Fruit fly (Drosophila melanogaster) whole organism, prepupa: Measurements from ENCODE around the gene CG7168.

Experiments
- Blimp-1 ChIP-seq: fragments of 200-800 bp; sonication (Bioruptor generic); optimal IDR thresholded peaks from 3 replicates; lab custom pipeline; 2017; ENCODE audit warnings: missing biosample characterization, missing genetic modification characterization, mild to moderate bottlenecking, moderate library complexity, missing genetic modification reagents
- CG10631 ChIP-seq: fragments of 200-800 bp; sonication (Bioruptor generic); optimal IDR thresholded peaks from 2 replicates; lab custom pipeline; 2016; ENCODE audit warnings: missing biosample characterization, missing genetic modification characterization
- CG10669 ChIP-seq: fragments of 200-800 bp; sonication (Bioruptor generic); optimal IDR thresholded peaks from 3 replicates; lab custom pipeline; 2018; ENCODE audit warnings: missing biosample characterization, mild to moderate bottlenecking, missing genetic modification characterization, moderate library complexity
- CG11294 ChIP-seq: fragments of 200-800 bp; sonication (Bioruptor generic); IDR thresholded peaks from 2 replicates; pipeline ENCODE4 v1.3.6; 2022; ENCODE audit warnings: missing biosample characterization, missing genetic modification characterization
- CG11762 ChIP-seq: fragments of 200-800 bp; sonication (Bioruptor generic); optimal IDR thresholded peaks from 3 replicates; lab custom pipeline; 2016; ENCODE audit warnings: missing biosample characterization, missing genetic modification characterization; ENCODE audit not compliant: insufficient read depth
- CG15336 ChIP-seq: fragments of 200-800 bp; sonication (Bioruptor generic); IDR thresholded peaks from 2 replicates; pipeline ENCODE4 v1.3.6; 2022; ENCODE audit warnings: missing biosample characterization, missing genetic modification characterization
- CG16779 ChIP-seq: fragments of 200-800 bp; sonication (Bioruptor generic); optimal IDR thresholded peaks from 3 replicates; lab custom pipeline; 2017; ENCODE audit warnings: missing biosample characterization, mild to moderate bottlenecking, missing genetic modification characterization
- CG3032 ChIP-seq: fragments of 200-800 bp; optimal IDR thresholded peaks from 2 replicates; lab custom pipeline; 2019; ENCODE audit warnings: missing biosample characterization, mild to moderate bottlenecking, missing genetic modification characterization, moderate library complexity
- CG31627 ChIP-seq: fragments of 200-800 bp; sonication (Bioruptor generic); optimal IDR thresholded peaks from 3 replicates; lab custom pipeline; 2016; ENCODE audit warnings: missing biosample characterization, missing genetic modification characterization
- CG32006 ChIP-seq: fragments of 200-800 bp; sonication (Bioruptor generic); optimal IDR thresholded peaks from 3 replicates; lab custom pipeline; 2017; ENCODE audit warnings: missing biosample characterization, mild to moderate bottlenecking, missing genetic modification characterization
- CG34406 ChIP-seq: fragments of 200-800 bp; sonication (Bioruptor generic); optimal IDR thresholded peaks from 3 replicates; lab custom pipeline; 2016; ENCODE audit warnings: missing biosample characterization, missing genetic modification characterization
- CG3919 ChIP-seq: fragments of 200-800 bp; sonication (Bioruptor generic); optimal IDR thresholded peaks from 3 replicates; lab custom pipeline; 2016; ENCODE audit warnings: missing biosample characterization, missing genetic modification characterization
- CG4318 ChIP-seq: fragments of 200-800 bp; sonication (Bioruptor generic); optimal IDR thresholded peaks from 3 replicates; lab custom pipeline; 2017; ENCODE audit warnings: missing biosample characterization, mild to moderate bottlenecking, missing genetic modification characterization
- CG6163 ChIP-seq: fragments of 200-800 bp; sonication (Bioruptor generic); IDR thresholded peaks from 3 replicates; pipeline ENCODE4 v1.3.6; 2022; ENCODE audit warnings: missing biosample characterization, missing genetic modification characterization
- CG6276 ChIP-seq: fragments of 200-800 bp; sonication (Bioruptor generic); optimal IDR thresholded peaks from 2 replicates; lab custom pipeline; 2017; ENCODE audit warnings: missing biosample characterization, mild to moderate bottlenecking, missing genetic modification characterization
- CG6792 ChIP-seq: fragments of 200-800 bp; sonication (Bioruptor generic); optimal IDR thresholded peaks from 3 replicates; lab custom pipeline; 2016; ENCODE audit warnings: missing biosample characterization, missing genetic modification characterization
- CG8119 ChIP-seq: fragments of 200-800 bp; sonication (Bioruptor generic); IDR thresholded peaks from 3 replicates; pipeline ENCODE4 v1.3.6; 2022; ENCODE audit warnings: missing biosample characterization, missing genetic modification characterization
- CG8319 ChIP-seq: fragments of 200-800 bp; sonication (Bioruptor generic); optimal IDR thresholded peaks from 3 replicates; lab custom pipeline; 2016; ENCODE audit warnings: missing biosample characterization, missing genetic modification characterization
- CG8632 ChIP-seq: fragments of 200-800 bp; sonication (Bioruptor generic); optimal IDR thresholded peaks from 3 replicates; lab custom pipeline; 2016; ENCODE audit warnings: missing biosample characterization, missing genetic modification characterization
- Eip75B ChIP-seq: fragments of 200-800 bp; sonication (Bioruptor generic); optimal IDR thresholded peaks from 3 replicates; lab custom pipeline; 2016; ENCODE audit warnings: missing biosample characterization, missing genetic modification characterization
- Ets21C ChIP-seq: fragments of 200-800 bp; sonication (Bioruptor generic); optimal IDR thresholded peaks from 3 replicates; lab custom pipeline; 2016; ENCODE audit warnings: missing biosample characterization, missing genetic modification characterization
- Gug ChIP-seq: fragments of 200-800 bp; sonication (Bioruptor generic); IDR thresholded peaks from 2 replicates; pipeline ENCODE4 v1.3.6; 2022; ENCODE audit warnings: missing biosample characterization, missing genetic modification characterization
- Hr38 ChIP-seq: sonication (Bioruptor generic); optimal IDR thresholded peaks from 2 replicates; lab custom pipeline; 2016; ENCODE audit warnings: missing biosample characterization, missing genetic modification characterization
- Hr39 ChIP-seq: fragments of 200-800 bp; sonication (Bioruptor generic); optimal IDR thresholded peaks from 2 replicates; lab custom pipeline; 2016; ENCODE audit warnings: missing biosample characterization, missing genetic modification characterization
- Hr4 ChIP-seq: fragments of 200-800 bp; sonication (Bioruptor generic); optimal IDR thresholded peaks from 3 replicates; lab custom pipeline; 2016; ENCODE audit warnings: missing biosample characterization, missing genetic modification characterization
- Met ChIP-seq: fragments of 200-800 bp; sonication (Bioruptor generic); optimal IDR thresholded peaks from 3 replicates; lab custom pipeline; 2016; ENCODE audit warnings: missing biosample characterization, missing genetic modification characterization
- OdsH ChIP-seq: fragments of 200-800 bp; sonication (Bioruptor generic); optimal IDR thresholded peaks from 3 replicates; lab custom pipeline; 2016; ENCODE audit warnings: missing biosample characterization, missing genetic modification characterization
- Smox ChIP-seq: fragments of 200-800 bp; sonication (Bioruptor generic); optimal IDR thresholded peaks from 3 replicates; lab custom pipeline; 2016; ENCODE audit warnings: missing biosample characterization, missing genetic modification characterization
- Sox102F ChIP-seq: fragments of 200-800 bp; sonication (Bioruptor generic); optimal IDR thresholded peaks from 2 replicates; lab custom pipeline; 2016; ENCODE audit warnings: missing biosample characterization, mild to moderate bottlenecking, missing genetic modification characterization
- Sox14 ChIP-seq: fragments of 200-800 bp; sonication (Bioruptor generic); optimal IDR thresholded peaks from 3 replicates; lab custom pipeline; 2016; ENCODE audit warnings: missing biosample characterization, missing genetic modification characterization
- Sox15 ChIP-seq: fragments of 200-800 bp; sonication (Bioruptor generic); optimal IDR thresholded peaks from 3 replicates; lab custom pipeline; 2016; ENCODE audit warnings: missing biosample characterization, missing genetic modification characterization
- achi ChIP-seq: fragments of 200-800 bp; sonication (Bioruptor generic); optimal IDR thresholded peaks from 3 replicates; lab custom pipeline; 2016; ENCODE audit warnings: missing biosample characterization, missing genetic modification characterization
- acj6 ChIP-seq: fragments of 200-800 bp; sonication (Bioruptor generic); optimal IDR thresholded peaks from 3 replicates; lab custom pipeline; 2016; ENCODE audit warnings: missing biosample characterization, missing genetic modification characterization
- cyc ChIP-seq: fragments of 200-800 bp; sonication (Bioruptor generic); optimal IDR thresholded peaks from 3 replicates; lab custom pipeline; 2016; ENCODE audit warnings: missing biosample characterization, missing genetic modification characterization
- dac ChIP-seq: fragments of 200-800 bp; sonication (Bioruptor generic); optimal IDR thresholded peaks from 2 replicates; lab custom pipeline; 2017; ENCODE audit warnings: missing biosample characterization, mild to moderate bottlenecking, missing genetic modification characterization
- eg ChIP-seq: fragments of 200-800 bp; sonication (Bioruptor generic); IDR thresholded peaks from 3 replicates; pipeline ENCODE4 v1.3.6; 2022; ENCODE audit warnings: missing biosample characterization, missing genetic modification characterization
- fd59A ChIP-seq: fragments of 200-800 bp; sonication (Bioruptor generic); optimal IDR thresholded peaks from 2 replicates; lab custom pipeline; 2017; ENCODE audit warnings: missing biosample characterization, mild to moderate bottlenecking, missing genetic modification characterization, missing genetic modification reagents
- fd85E ChIP-seq: fragments of 200-800 bp; sonication (Bioruptor generic); optimal IDR thresholded peaks from 3 replicates; lab custom pipeline; 2016; ENCODE audit warnings: missing biosample characterization, missing genetic modification characterization
- lz ChIP-seq: fragments of 200-800 bp; sonication (Bioruptor generic); optimal IDR thresholded peaks from 3 replicates; lab custom pipeline; 2016; ENCODE audit warnings: missing biosample characterization, missing genetic modification characterization
- net ChIP-seq: fragments of 200-800 bp; sonication (Bioruptor generic); optimal IDR thresholded peaks from 3 replicates; lab custom pipeline; 2016; ENCODE audit warnings: missing biosample characterization, missing genetic modification characterization
- pdm3 ChIP-seq: fragments of 200-800 bp; sonication (Bioruptor generic); optimal IDR thresholded peaks from 3 replicates; lab custom pipeline; 2016; ENCODE audit warnings: missing biosample characterization, missing genetic modification characterization
- spab ChIP-seq: fragments of 200-800 bp; sonication (Bioruptor generic); optimal IDR thresholded peaks from 2 replicates; lab custom pipeline; 2017; ENCODE audit warnings: missing biosample characterization, mild to moderate bottlenecking, missing genetic modification characterization, missing genetic modification reagents
- ss ChIP-seq, 2 experiments: fragments of 200-800 bp; sonication (Bioruptor generic); optimal IDR thresholded peaks; 2 replicates in 1 of 2; 3 replicates in 1 of 2; lab custom pipeline; 2017 to 2018; ENCODE audit warnings: mild to moderate bottlenecking in 2 of 2, missing biosample characterization in 2 of 2, missing genetic modification characterization in 2 of 2, moderate library complexity in 1 of 2
- topi ChIP-seq: fragments of 200-800 bp; sonication (Bioruptor generic); optimal IDR thresholded peaks from 3 replicates; lab custom pipeline; 2016; ENCODE audit warnings: missing biosample characterization, missing genetic modification characterization
- vri ChIP-seq: fragments of 200-800 bp; sonication (Bioruptor generic); optimal IDR thresholded peaks from 3 replicates; lab custom pipeline; 2016; ENCODE audit warnings: missing biosample characterization, mild to moderate bottlenecking, missing genetic modification characterization

CG7168 gene

DNA sequence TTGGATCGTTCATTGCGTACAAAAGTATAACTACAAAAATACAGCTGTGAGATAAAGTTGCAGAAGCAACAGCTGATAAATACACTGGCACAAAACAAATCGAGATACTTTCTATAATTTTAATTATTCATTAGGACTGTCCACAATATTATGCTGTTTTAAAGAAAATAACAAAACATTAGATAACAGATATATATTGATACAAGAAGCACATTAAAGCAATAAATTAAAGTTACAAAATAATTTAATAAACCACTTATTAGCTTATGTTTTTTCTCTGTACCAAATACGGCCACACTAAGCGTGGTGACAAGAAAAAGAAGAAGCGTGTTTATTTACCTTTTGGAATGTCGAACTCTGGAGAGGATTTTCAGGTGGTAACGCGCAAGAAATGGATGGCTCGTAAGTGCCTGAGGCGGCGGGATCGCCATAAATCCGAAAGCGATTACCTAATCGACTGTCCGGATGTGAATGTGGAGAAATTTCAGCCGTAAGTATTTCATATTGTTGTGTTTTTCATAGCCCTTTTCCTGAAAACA, 5.6 kb downstream of the CG7168 start, which contains the start of the genes CG7988 and CG7183 (continued):
- TF ChIP-seq Eip75B (GFP tag; lab: Kevin White, UChicago) = peak; percentile 98
- peak; percentile 86 to 95 for TF ChIP-seq ss (GFP tag; optimal IDR thresholded peaks at IDR 0.05; lab: Kevin White, UChicago)
- TF ChIP-seq Ets21C = peak; percentile 97
- peak; percentile 99 for TF ChIP-seq pdm3 (GFP tag; lab: Kevin White, UChicago)
- peak; percentile 97 for TF ChIP-seq CG15336 (GFP tag; lab: Robert Waterston, UW)
- TF ChIP-seq CG8119 (GFP tag; lab: Robert Waterston, UW) = peak; percentile 97
- TF ChIP-seq CG10631 (GFP tag; lab: Kevin White, UChicago) = peak; percentile 99
- peak; percentile 80 for TF ChIP-seq dac (GFP tag; lab: Kevin White, UChicago)
- TF ChIP-seq lz (GFP tag; lab: Kevin White, UChicago) = peak; percentile 99
- peak; percentile 92 for TF ChIP-seq CG11762 (GFP tag; lab: Kevin White, UChicago)
- TF ChIP-seq fd85E (GFP tag; lab: Kevin White, UChicago) = no peak
- TF ChIP-seq Met (GFP tag; lab: Kevin White, UChicago) = peak; percentile 98
- TF ChIP-seq OdsH (GFP tag; lab: Kevin White, UChicago) = peak; percentile 99
- peak; percentile 98 for TF ChIP-seq CG6792 (GFP tag; lab: Kevin White, UChicago)
- peak; percentile 97 for TF ChIP-seq cyc (GFP tag; lab: Kevin White, UChicago)
- TF ChIP-seq spab (GFP tag; lab: Kevin White, UChicago) = peak; percentile 90
- peak; percentile 98 for TF ChIP-seq Sox14 (GFP tag; lab: Kevin White, UChicago)
- no peak for TF ChIP-seq vri (GFP tag; lab: Kevin White, UChicago)
- peak; percentile 97 for TF ChIP-seq CG11294 (GFP tag; lab: Robert Waterston, UW)
- peak; percentile 99 for TF ChIP-seq CG3032 (tag; lab: Kevin White, UChicago)
- TF ChIP-seq Sox102F (GFP tag; lab: Kevin White, UChicago) = peak; percentile 95

- TF ChIP-seq fd59A (GFP tag; lab: Kevin White, UChicago) (no peak), Eip75B (GFP tag; lab: Kevin White, UChicago) (no peak)
- TF ChIP-seq, all 60 proteins: peak for 0
These were observed 10.0 kb downstream of the CG7168 start, which contains the start of gene CG14314 for dm6 chr3R:18215900-18216299. CG14314 (plus strand) TSS chr3R:18216142.

- TF ChIP-seq Hr4 = peak; percentile 55
- no peak for TF ChIP-seq ss (GFP tag; optimal IDR thresholded peaks at IDR 0.05; lab: Kevin White, UChicago)
- no peak for TF ChIP-seq CG4318
- no peak for TF ChIP-seq CG11762 (GFP tag; lab: Kevin White, UChicago)
- no peak for TF ChIP-seq CG8319 (GFP tag; lab: Kevin White, UChicago)
- peak; percentile 58 for TF ChIP-seq CG31627 (GFP tag; lab: Kevin White, UChicago)
- no peak for TF ChIP-seq CG6276 (GFP tag; lab: Kevin White, UChicago)
- TF ChIP-seq Hr38 (GFP tag; lab: Kevin White, UChicago) = no peak
- peak; percentile 8 for TF ChIP-seq CG10631 (GFP tag; lab: Kevin White, UChicago)
- no peak for TF ChIP-seq Blimp-1 (GFP tag; lab: Kevin White, UChicago)
- TF ChIP-seq Hr39 = peak; percentile 67
- TF ChIP-seq vri (GFP tag; lab: Kevin White, UChicago) = no peak
- peak; percentile 47 for TF ChIP-seq Smox (GFP tag; lab: Kevin White, UChicago)
- no peak for TF ChIP-seq Gug (GFP tag; lab: Robert Waterston, UW)
- TF ChIP-seq cyc (GFP tag; lab: Kevin White, UChicago) = peak; percentile 50
- no peak for TF ChIP-seq CG15336 (GFP tag; lab: Robert Waterston, UW)
- TF ChIP-seq net (GFP tag; lab: Kevin White, UChicago) = peak; percentile 8
- peak; percentile 40 for TF ChIP-seq CG32006
- TF ChIP-seq CG16779 (tag; lab: Kevin White, UChicago) = no peak
- TF ChIP-seq fd85E (GFP tag; lab: Kevin White, UChicago) = no peak
- no peak for TF ChIP-seq CG6163 (GFP tag; lab: Robert Waterston, UW)
- peak; percentile 32 for TF ChIP-seq Sox14 (GFP tag; lab: Kevin White, UChicago)
- no peak for TF ChIP-seq eg (GFP tag; lab: Robert Waterston, UW)
- TF ChIP-seq CG3919 (GFP tag; lab: Kevin White, UChicago) = no peak
- no peak for TF ChIP-seq CG34406 (GFP tag; lab: Kevin White, UChicago)
- TF ChIP-seq acj6 = peak; percentile 44
- no peak for TF ChIP-seq CG8632 (GFP tag; lab: Kevin White, UChicago)
- no peak for TF ChIP-seq Sox15 (GFP tag; lab: Kevin White, UChicago)
- peak; percentile 28 for TF ChIP-seq achi
- no peak for TF ChIP-seq fd59A (GFP tag; lab: Kevin White, UChicago)
- TF ChIP-seq Sox102F (GFP tag; lab: Kevin White, UChicago) = peak; percentile 28
- TF ChIP-seq CG10669 (GFP tag; lab: Kevin White, UChicago) = no peak
- TF ChIP-seq dac (GFP tag; lab: Kevin White, UChicago) = no peak
- TF ChIP-seq topi (GFP tag; lab: Kevin White, UChicago) = peak; percentile 43
- TF ChIP-seq spab (GFP tag; lab: Kevin White, UChicago) = no peak
- no peak for TF ChIP-seq CG11294 (GFP tag; lab: Robert Waterston, UW)
These were observed 10.6 kb downstream of the CG7168 start for dm6 chr3R:18215300-18215699.
